Worm (Caenorhabditis elegans) whole organism, late embryonic: ENCODE results near the gene gst-35.

Experiments used
- C38D4.7 ChIP-seq: fragments of 200-800 bp; sonication (Bioruptor generic); optimal IDR thresholded peaks from 2 replicates; lab custom pipeline; 2018; ENCODE audit warnings: mild to moderate bottlenecking, missing genetic modification characterization, moderate library complexity, missing compliant biosample characterization
- F13H6.1 ChIP-seq: sonication (generic microtip); optimal IDR thresholded peaks from 2 replicates; lab custom pipeline; 2016; ENCODE audit warnings: missing genetic modification characterization, missing compliant biosample characterization
- ama-1 ChIP-seq: fragments of 150-350 bp; optimal IDR thresholded peaks from 2 replicates; lab custom pipeline; 2014
- ceh-14 ChIP-seq: sonication (generic microtip); optimal IDR thresholded peaks from 2 replicates; lab custom pipeline; 2016; ENCODE audit warnings: missing genotype, missing genetic modification characterization, missing compliant biosample characterization
- ceh-18 ChIP-seq: sonication (generic microtip); optimal IDR thresholded peaks from 2 replicates; lab custom pipeline; 2016; ENCODE audit warnings: missing genetic modification characterization, missing compliant biosample characterization
- ceh-2 ChIP-seq: sonication (generic microtip); optimal IDR thresholded peaks from 2 replicates; lab custom pipeline; 2016; ENCODE audit warnings: missing genotype, missing genetic modification characterization, missing compliant biosample characterization
- ceh-22 ChIP-seq: sonication (generic microtip); optimal IDR thresholded peaks from 2 replicates; lab custom pipeline; 2017; ENCODE audit warnings: missing biosample characterization, missing genetic modification characterization
- ceh-31 ChIP-seq: sonication (generic microtip); optimal IDR thresholded peaks from 2 replicates; lab custom pipeline; 2016; ENCODE audit warnings: missing genetic modification characterization, missing compliant biosample characterization
- ceh-34 ChIP-seq: sonication (generic microtip); optimal IDR thresholded peaks from 2 replicates; lab custom pipeline; 2016; ENCODE audit warnings: mild to moderate bottlenecking, missing genetic modification characterization, missing compliant biosample characterization
- ceh-45 ChIP-seq: fragments of 200-800 bp; sonication (Bioruptor generic); IDR thresholded peaks from 2 replicates; pipeline ENCODE4 v1.3.6; 2022; ENCODE audit warnings: missing genetic modification reagents, missing genetic modification characterization, missing compliant biosample characterization
- ceh-6 ChIP-seq: fragments of 200-800 bp; sonication (Bioruptor generic); optimal IDR thresholded peaks from 2 replicates; lab custom pipeline; 2018; ENCODE audit warnings: mild to moderate bottlenecking, missing genetic modification characterization, missing compliant biosample characterization
- dmd-4 ChIP-seq: sonication (generic microtip); optimal IDR thresholded peaks from 2 replicates; lab custom pipeline; 2016; ENCODE audit warnings: borderline replicate concordance, missing genetic modification characterization, missing compliant biosample characterization
- dve-1 ChIP-seq: sonication (generic microtip); optimal IDR thresholded peaks from 2 replicates; lab custom pipeline; 2017; ENCODE audit warnings: antibody characterized with exemption, mild to moderate bottlenecking, missing genetic modification characterization, missing compliant biosample characterization
- elt-4 ChIP-seq: sonication (generic microtip); optimal IDR thresholded peaks from 2 replicates; lab custom pipeline; 2016; ENCODE audit warnings: missing genetic modification characterization, missing compliant biosample characterization
- ets-4 ChIP-seq: sonication (generic microtip); optimal IDR thresholded peaks from 2 replicates; lab custom pipeline; 2016; ENCODE audit warnings: missing genetic modification characterization, missing compliant biosample characterization
- eyg-1 ChIP-seq: sonication (generic microtip); optimal IDR thresholded peaks from 2 replicates; lab custom pipeline; 2016; ENCODE audit warnings: missing genotype, missing genetic modification characterization, missing compliant biosample characterization
- fkh-10 ChIP-seq: fragments of 150-350 bp; optimal IDR thresholded peaks from 2 replicates; lab custom pipeline; 2014; ENCODE audit warnings: missing biosample characterization, missing genetic modification reagents, missing genetic modification characterization
- gmeb-2 ChIP-seq: sonication (generic microtip); optimal IDR thresholded peaks from 2 replicates; lab custom pipeline; 2016; ENCODE audit warnings: missing genetic modification characterization, inconsistent platforms, missing compliant biosample characterization
- hlh-13 ChIP-seq: fragments of 200-800 bp; sonication (Bioruptor generic); optimal IDR thresholded peaks from 2 replicates; lab custom pipeline; 2018; ENCODE audit warnings: mild to moderate bottlenecking, missing genetic modification characterization, missing compliant biosample characterization
- hlh-15 ChIP-seq: sonication (generic microtip); optimal IDR thresholded peaks from 2 replicates; lab custom pipeline; 2016; ENCODE audit warnings: missing genetic modification characterization, missing compliant biosample characterization
- hlh-30 ChIP-seq: sonication (generic microtip); optimal IDR thresholded peaks from 2 replicates; lab custom pipeline; 2017; ENCODE audit warnings: antibody characterized with exemption, missing genetic modification characterization, missing compliant biosample characterization; ENCODE audit not compliant: insufficient read depth
- lin-11 ChIP-seq: fragments of 200-800 bp; sonication (Bioruptor generic); optimal IDR thresholded peaks from 2 replicates; lab custom pipeline; 2018; ENCODE audit warnings: mild to moderate bottlenecking, missing genetic modification characterization, missing compliant biosample characterization
- mec-3 ChIP-seq: sonication (generic microtip); optimal IDR thresholded peaks from 2 replicates; lab custom pipeline; 2016; ENCODE audit warnings: borderline replicate concordance, missing genetic modification characterization, missing compliant biosample characterization
- nfya-1 ChIP-seq: sonication (generic microtip); optimal IDR thresholded peaks from 2 replicates; lab custom pipeline; 2017; ENCODE audit warnings: missing genetic modification characterization, mild to moderate bottlenecking, missing compliant biosample characterization, antibody characterized with exemption, moderate library complexity
- nhr-11 ChIP-seq: fragments of 150-350 bp; optimal IDR thresholded peaks from 2 replicates; lab custom pipeline; 2014; ENCODE audit warnings: missing biosample characterization, missing genetic modification characterization
- odd-2 ChIP-seq: sonication (generic microtip); optimal IDR thresholded peaks from 2 replicates; lab custom pipeline; 2017; ENCODE audit warnings: antibody characterized with exemption, mild to moderate bottlenecking, missing genetic modification characterization, missing compliant biosample characterization
- pax-1 ChIP-seq: fragments of 150-350 bp; optimal IDR thresholded peaks from 2 replicates; lab custom pipeline; 2014; ENCODE audit warnings: missing biosample characterization, missing genetic modification characterization
- pqm-1 ChIP-seq: sonication (generic microtip); optimal IDR thresholded peaks from 2 replicates; lab custom pipeline; 2016; ENCODE audit warnings: missing genetic modification characterization, missing compliant biosample characterization
- sox-4 ChIP-seq: sonication (generic microtip); optimal IDR thresholded peaks from 2 replicates; lab custom pipeline; 2017; ENCODE audit warnings: mild to moderate bottlenecking, missing genetic modification characterization, inconsistent platforms, missing compliant biosample characterization
- syd-9 ChIP-seq: sonication (generic microtip); optimal IDR thresholded peaks from 2 replicates; lab custom pipeline; 2016; ENCODE audit warnings: mild to moderate bottlenecking, missing genetic modification characterization, moderate library complexity, missing compliant biosample characterization
- tbx-2 ChIP-seq: sonication (generic microtip); optimal IDR thresholded peaks from 2 replicates; lab custom pipeline; 2016; ENCODE audit warnings: missing genetic modification characterization, missing compliant biosample characterization
- tbx-7 ChIP-seq: sonication (generic microtip); optimal IDR thresholded peaks from 2 replicates; lab custom pipeline; 2016; ENCODE audit warnings: missing genotype, missing genetic modification characterization, missing compliant biosample characterization
- unc-3 ChIP-seq, 2 experiments: fragments of 200-800 bp in 1 of 2; sonication (Bioruptor generic) in 1 of 2; sonication (generic microtip) in 1 of 2; conservative IDR thresholded peaks in 1 of 2; optimal IDR thresholded peaks in 1 of 2; 2 replicates each; pipeline versions ENCODE4 v1.3.6 to Lab custom; 2016 to 2022; ENCODE audit warnings: missing compliant biosample characterization in 2 of 2, missing genetic modification characterization in 2 of 2, missing genetic modification reagents in 1 of 2
- unc-42 ChIP-seq: sonication (generic microtip); optimal IDR thresholded peaks from 2 replicates; lab custom pipeline; 2016; ENCODE audit warnings: missing genotype, missing genetic modification characterization, missing compliant biosample characterization
- unc-55 ChIP-seq: sonication (generic microtip); optimal IDR thresholded peaks from 2 replicates; lab custom pipeline; 2017; ENCODE audit warnings: missing biosample characterization, missing genetic modification reagents, missing genetic modification characterization
- zip-5 ChIP-seq: sonication (generic microtip); optimal IDR thresholded peaks from 2 replicates; lab custom pipeline; 2016; ENCODE audit warnings: missing genetic modification characterization, missing compliant biosample characterization
- ztf-16 ChIP-seq: sonication (generic microtip); optimal IDR thresholded peaks from 2 replicates; lab custom pipeline; 2017; ENCODE audit warnings: missing genetic modification characterization, missing compliant biosample characterization

The gst-35 gene

ce11 chrII:15196433-15196832 is 11.2 kb upstream of the gst-35 start, which contains the start of gene spsb-1:
TSS of gene spsb-1 (plus strand) at chrII:15196733.
- TF ChIP-seq pqm-1 (tag; lab: Kevin White, UChicago): no peak

DNA sequence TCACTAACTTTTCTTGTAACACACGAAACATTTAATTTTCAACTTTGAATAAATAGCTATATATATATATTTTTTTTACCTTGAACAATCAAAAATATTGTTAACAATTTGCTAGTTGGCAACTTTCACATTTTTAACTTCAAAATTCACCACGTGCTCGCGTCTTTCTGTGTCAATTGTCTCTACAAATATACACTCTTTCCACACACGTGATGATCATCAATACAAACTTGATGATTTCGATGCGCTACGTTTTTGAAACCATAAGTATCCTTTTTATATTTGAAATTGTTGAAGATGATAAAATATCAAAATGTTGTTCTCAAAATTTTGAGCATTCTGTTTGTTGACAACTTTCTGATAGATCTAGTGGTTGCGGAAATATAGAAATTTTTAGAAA is 10.2 kb upstream of the gst-35 start:
- no peak for TF ChIP-seq elt-4 (tag; lab: Kevin White, UChicago)
- TF ChIP-seq nhr-11 (tag; lab: Kevin White, UChicago): no peak
- no peak for TF ChIP-seq dmd-4 (tag; lab: Kevin White, UChicago)
- TF ChIP-seq F13H6.1 (tag; lab: Kevin White, UChicago): no peak
- TF ChIP-seq eyg-1 (tag; lab: Kevin White, UChicago): no peak
- no peak for TF ChIP-seq gmeb-2 (tag; lab: Kevin White, UChicago)
- TF ChIP-seq ceh-6 (GFP tag; lab: Kevin White, UChicago): no peak
- no peak for TF ChIP-seq ceh-34 (tag; lab: Kevin White, UChicago)
- TF ChIP-seq syd-9 (tag; lab: Kevin White, UChicago): no peak
- no peak for TF ChIP-seq zip-5
- no peak for TF ChIP-seq mec-3
- no peak for TF ChIP-seq ceh-31 (tag; lab: Kevin White, UChicago)
- no peak for TF ChIP-seq ceh-45 (GFP tag; lab: Robert Waterston, UW)
- no peak for TF ChIP-seq ceh-14
- no peak for TF ChIP-seq ztf-16 (tag; lab: Kevin White, UChicago)
- TF ChIP-seq unc-55: no peak

DNA sequence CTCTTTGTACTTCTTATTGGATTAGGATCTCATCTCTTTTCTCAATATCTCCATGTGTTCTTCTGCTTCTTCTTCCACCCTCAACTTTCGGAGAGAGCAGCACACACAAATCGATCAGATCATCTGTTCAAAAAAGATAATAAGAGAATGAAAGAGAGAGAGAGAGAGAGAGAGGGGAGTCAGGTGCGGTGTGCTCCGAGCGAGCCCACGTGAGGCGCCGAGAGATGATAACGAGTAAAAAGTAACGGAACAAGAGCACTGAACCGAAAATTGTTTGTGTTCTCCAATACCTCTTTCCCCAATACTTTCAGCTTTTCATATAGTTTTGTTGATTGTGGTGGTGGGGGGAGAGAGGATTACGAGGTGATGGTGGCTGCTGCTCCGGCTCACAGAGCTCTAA is 8.8 kb upstream of the gst-35 start:
- TF ChIP-seq odd-2 (tag; lab: Kevin White, UChicago) (no peak), hlh-30 (tag; lab: Kevin White, UChicago) (peak; percentile 36), tbx-2 (tag; lab: Kevin White, UChicago) (no peak), ceh-18 (peak; percentile 63)

DNA sequence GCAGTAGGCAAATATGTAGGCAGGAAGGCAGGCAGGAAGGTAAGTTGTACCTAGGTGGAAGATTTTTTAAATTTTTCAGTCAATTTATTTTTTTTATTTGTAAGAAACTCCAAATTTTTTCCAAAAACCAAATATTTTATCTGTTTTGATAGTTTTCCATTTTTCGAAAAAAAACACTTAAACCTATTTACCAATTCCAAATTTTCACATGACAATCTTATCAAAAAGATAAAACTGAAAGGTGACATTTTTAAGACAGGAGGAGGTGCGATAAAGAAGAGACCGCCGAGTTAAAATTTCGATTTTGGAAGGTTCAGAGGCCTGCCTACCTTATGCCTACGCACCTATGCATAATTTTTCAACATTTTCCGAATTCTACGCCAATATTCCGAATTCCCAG is 5.8 kb upstream of the gst-35 start:
- TF ChIP-seq ceh-22 (tag; lab: Kevin White, UChicago): no peak
- no peak for TF ChIP-seq dve-1 (tag; lab: Kevin White, UChicago)
- no peak for TF ChIP-seq pax-1 (tag; lab: Kevin White, UChicago)
- TF ChIP-seq mec-3: no peak
- no peak for TF ChIP-seq fkh-10 (GFP tag; lab: Kevin White, UChicago)
- no peak for TF ChIP-seq hlh-13 (GFP tag; lab: Kevin White, UChicago)
- TF ChIP-seq dmd-4 (tag; lab: Kevin White, UChicago): no peak
- TF ChIP-seq lin-11 (tag; lab: Kevin White, UChicago): no peak
- no peak for TF ChIP-seq hlh-15 (tag; lab: Kevin White, UChicago)
- no peak for TF ChIP-seq eyg-1 (tag; lab: Kevin White, UChicago)
- no peak for TF ChIP-seq tbx-7 (tag; lab: Kevin White, UChicago)
- TF ChIP-seq unc-3 (GFP tag; conservative IDR thresholded peaks at IDR 0.05; lab: Robert Waterston, UW): no peak
- no peak for TF ChIP-seq unc-3 (tag; optimal IDR thresholded peaks at IDR 0.05; lab: Kevin White, UChicago)
- TF ChIP-seq ceh-18: no peak
- TF ChIP-seq pqm-1 (tag; lab: Kevin White, UChicago): no peak
- TF ChIP-seq sox-4 (tag; lab: Kevin White, UChicago): no peak
- TF ChIP-seq C38D4.7 (GFP tag; lab: Kevin White, UChicago): no peak
- no peak for TF ChIP-seq ets-4 (tag; lab: Kevin White, UChicago)
- TF ChIP-seq zip-5: no peak
- no peak for TF ChIP-seq ama-1 (lab: Kevin White, UChicago)
- TF ChIP-seq ceh-2 (tag; lab: Kevin White, UChicago): no peak

- TF ChIP-seq unc-42: peak; percentile 60
- no peak for TF ChIP-seq syd-9 (tag; lab: Kevin White, UChicago)
- TF ChIP-seq nfya-1 (tag; lab: Kevin White, UChicago): peak; percentile 6
- TF ChIP-seq ceh-31 (tag; lab: Kevin White, UChicago): peak; percentile 15
- TF ChIP-seq, all 69 proteins: peak for 3
Measured at ce11 chrII:15189956-15190355, 4.8 kb upstream of the gst-35 start.
